Fruit fly (Drosophila melanogaster) whole organism: ENCODE measurements around the gene CG15143.

Experiments used
- CG8478 ChIP-seq: fragments of >200 bp; optimal IDR thresholded peaks from 2 replicates; lab custom pipeline; 2018; ENCODE audit warnings: inconsistent platforms
- Dll ChIP-seq: fragments of >200 bp; optimal IDR thresholded peaks from 2 replicates; lab custom pipeline; 2017
- EcR ChIP-seq, 2 experiments: fragments of >200 bp; optimal IDR thresholded peaks; 2 replicates each; lab custom pipeline; 2017; ENCODE audit warnings: missing biosample characterization in 2 of 2, missing genetic modification characterization in 2 of 2, missing genetic modification reagents in 2 of 2
- pan ChIP-seq: fragments of >200 bp; optimal IDR thresholded peaks from 2 replicates; lab custom pipeline; 2017
- psq ChIP-seq: fragments of >200 bp; optimal IDR thresholded peaks from 2 replicates; lab custom pipeline; 2017
- usp ChIP-seq: fragments of >200 bp; optimal IDR thresholded peaks from 2 replicates; lab custom pipeline; 2017; ENCODE audit warnings: missing biosample characterization, missing genetic modification characterization, mixed read lengths

DNA sequence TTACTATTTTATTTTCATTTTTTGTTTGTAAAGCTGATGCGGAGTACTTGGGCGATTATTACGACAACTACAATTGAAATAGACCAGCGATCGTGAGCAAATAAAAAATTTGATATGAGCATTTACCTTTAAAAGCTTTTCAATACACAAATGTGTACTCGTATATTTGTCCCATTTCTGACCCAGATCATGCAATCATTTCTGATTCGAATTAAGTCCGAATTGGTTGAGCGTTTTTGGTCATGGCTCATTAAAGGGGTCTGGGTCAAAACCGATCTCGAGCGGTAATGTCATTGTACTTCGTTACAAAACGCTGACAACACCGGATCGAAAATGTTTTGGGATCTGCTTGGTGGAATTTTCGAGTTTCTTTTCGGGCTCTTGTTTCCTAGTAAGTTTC, 38.1 kb downstream of the CG15143 start, which contains the start of gene CG43220:
- TF ChIP-seq psq (lab: Kevin White, UChicago) = no peak
- no peak for TF ChIP-seq pan
- TF ChIP-seq Dll (lab: Kevin White, UChicago) = no peak
- TF ChIP-seq CG8478 (lab: Kevin White, UChicago) = no peak
- no peak for TF ChIP-seq EcR (GFP tag; optimal IDR thresholded peaks at IDR 0.05; lab: Kevin White, UChicago)
- TF ChIP-seq usp (GFP tag; lab: Kevin White, UChicago) = no peak
